Fruit fly (Drosophila melanogaster): ENCODE results near the gene CG14391.
A peak's percentile ranks its signal among the peaks of the same experiment; 100 is the strongest.

CG14391 gene

dm6 chr3R:12717588-12718535 lies 23.2 kb upstream of the CG14391 start (continued):
- peak; percentile 36; the same call in 1 of the 2 replicates for TF ChIP-seq NFAT (GFP tag; IDR thresholded peaks at IDR 0.05)
- TF ChIP-seq CG9215 (GFP tag; IDR thresholded peaks at IDR 0.05): peak; percentile 32; the same call in 1 of the 2 replicates
- TF ChIP-seq CG8388 (GFP tag; optimal IDR thresholded peaks at IDR 0.05): peak; percentile 33
- TF ChIP-seq Taf1 (GFP tag; IDR thresholded peaks at IDR 0.05): 0 out of 2 replicates have a peak, but pooled peaks have one; percentile 23
- TF ChIP-seq Ptx1 (GFP tag; IDR thresholded peaks at IDR 0.05): peak; percentile 72; the same call in 1 of the 2 replicates
- no peak for TF ChIP-seq C15 (GFP tag; IDR thresholded peaks at IDR 0.05)
- peak; percentile 82 for TF ChIP-seq row (GFP tag; IDR thresholded peaks at IDR 0.05)
- TF ChIP-seq pum (GFP tag; optimal IDR thresholded peaks at IDR 0.05): no peak
- TF ChIP-seq CG5953 (GFP tag; IDR thresholded peaks at IDR 0.05): peak; percentile 27; the same call in 1 of the 2 replicates
- peak; percentile 50 for TF ChIP-seq CG10654 (GFP tag; optimal IDR thresholded peaks at IDR 0.05)
- TF ChIP-seq CG11695 (GFP tag; IDR thresholded peaks at IDR 0.05): peak; percentile 52; the same call in 1 of the 3 replicates
- TF ChIP-seq sd (tag; optimal IDR thresholded peaks at IDR 0.05): peak; percentile 47
- peak; percentile 49; the same call in 2 of the 3 replicates for TF ChIP-seq Aef1 (GFP tag; IDR thresholded peaks at IDR 0.05)
- peak; percentile 41 for TF ChIP-seq CG13775 (GFP tag; optimal IDR thresholded peaks at IDR 0.05)
- peak; percentile 26; the same call in 1 of the 2 replicates for TF ChIP-seq CG7372 (GFP tag; IDR thresholded peaks at IDR 0.05)
- no peak for TF ChIP-seq CG13123 (GFP tag; optimal IDR thresholded peaks at IDR 0.05)
- peak; percentile 62; the same call in 1 of the 2 replicates for TF ChIP-seq seq (GFP tag; IDR thresholded peaks at IDR 0.05)

- TF ChIP-seq Rfx (GFP tag; IDR thresholded peaks at IDR 0.05) (peak; percentile 42), Abd-B (GFP tag; optimal IDR thresholded peaks at IDR 0.05) (no peak), crc (GFP tag; optimal IDR thresholded peaks at IDR 0.05) (no peak), D19A (tag; optimal IDR thresholded peaks at IDR 0.05) (no peak), Bteb2 (GFP tag; optimal IDR thresholded peaks at IDR 0.05) (no peak), toy (GFP tag; IDR thresholded peaks at IDR 0.05) (no peak), tgo (GFP tag; IDR thresholded peaks at IDR 0.05) (no peak), wdn (GFP tag; IDR thresholded peaks at IDR 0.05) (no peak), CG13894 (tag; optimal IDR thresholded peaks at IDR 0.05) (peak; percentile 22), CG11093 (GFP tag; IDR thresholded peaks at IDR 0.05) (no peak), CG9215 (GFP tag; IDR thresholded peaks at IDR 0.05) (no peak), pum (GFP tag; optimal IDR thresholded peaks at IDR 0.05) (no peak), Blimp-1 (GFP tag; optimal IDR thresholded peaks at IDR 0.05) (no peak), CG43689 (GFP tag; IDR thresholded peaks at IDR 0.05) (no peak), CG7987 (GFP tag; optimal IDR thresholded peaks at IDR 0.05) (no peak), CG6272 (GFP tag; IDR thresholded peaks at IDR 0.05) (no peak), CG3281 (GFP tag; optimal IDR thresholded peaks at IDR 0.05) (no peak), ems (GFP tag; optimal IDR thresholded peaks at IDR 0.05) (no peak), Deaf1 (tag; optimal IDR thresholded peaks at IDR 0.05) (no peak), CG17612 (GFP tag; IDR thresholded peaks at IDR 0.05) (no peak), chinmo (GFP tag; IDR thresholded peaks at IDR 0.05; ENCODE audit: partially characterized antibody) (0 out of 4 replicates have a peak, but pooled peaks have one; percentile 39), stwl (tag; optimal IDR thresholded peaks at IDR 0.05) (no peak), CG16815 (GFP tag; optimal IDR thresholded peaks at IDR 0.05) (no peak), ftz-f1 (GFP tag; optimal IDR thresholded peaks at IDR 0.05) (no peak), trem (tag; optimal IDR thresholded peaks at IDR 0.05) (no peak), tll (GFP tag; optimal IDR thresholded peaks at IDR 0.05) (no peak), NK7.1 (GFP tag; optimal IDR thresholded peaks at IDR 0.05) (no peak), da (GFP tag; optimal IDR thresholded peaks at IDR 0.05) (no peak), CG15696 (tag; optimal IDR thresholded peaks at IDR 0.05) (no peak), CG10654 (GFP tag; optimal IDR thresholded peaks at IDR 0.05) (no peak), H15 (GFP tag; IDR thresholded peaks at IDR 0.05) (no peak), CG17186 (GFP tag; optimal IDR thresholded peaks at IDR 0.05) (no peak), nom (GFP tag; optimal IDR thresholded peaks at IDR 0.05) (peak; percentile 90), hb (GFP tag; IDR thresholded peaks at IDR 0.05; ENCODE audit: partially characterized antibody) (no peak)
Observed at dm6 chr3R:12716894-12717293, 22.3 kb upstream of the CG14391 start.
